Worm (Caenorhabditis elegans) whole organism, late embryonic: ENCODE data around the gene tdo-2.

Experiments
- K02D7.2 ChIP-seq: sonication (generic microtip); optimal IDR thresholded peaks from 2 replicates; lab custom pipeline; 2017; ENCODE audit warnings: mild to moderate bottlenecking, missing genetic modification characterization, missing compliant biosample characterization
- K09A11.1 ChIP-seq: sonication (generic microtip); optimal IDR thresholded peaks from 2 replicates; lab custom pipeline; 2017; ENCODE audit warnings: antibody characterized with exemption, mild to moderate bottlenecking, missing genetic modification characterization, missing compliant biosample characterization; ENCODE audit not compliant: insufficient read depth
- T23F11.4 ChIP-seq: fragments of 200-800 bp; sonication (Bioruptor generic); optimal IDR thresholded peaks from 2 replicates; lab custom pipeline; 2018; ENCODE audit warnings: mild to moderate bottlenecking, missing genetic modification characterization, missing compliant biosample characterization
- ama-1 ChIP-seq: fragments of 150-350 bp; optimal IDR thresholded peaks from 2 replicates; lab custom pipeline; 2014
- ceh-14 ChIP-seq: sonication (generic microtip); optimal IDR thresholded peaks from 2 replicates; lab custom pipeline; 2016; ENCODE audit warnings: missing genotype, missing genetic modification characterization, missing compliant biosample characterization
- ceh-18 ChIP-seq: sonication (generic microtip); optimal IDR thresholded peaks from 2 replicates; lab custom pipeline; 2016; ENCODE audit warnings: missing genetic modification characterization, missing compliant biosample characterization
- ceh-2 ChIP-seq: sonication (generic microtip); optimal IDR thresholded peaks from 2 replicates; lab custom pipeline; 2016; ENCODE audit warnings: missing genotype, missing genetic modification characterization, missing compliant biosample characterization
- ceh-30 ChIP-seq: fragments of 150-350 bp; optimal IDR thresholded peaks from 2 replicates; lab custom pipeline; 2014; ENCODE audit warnings: missing biosample characterization, missing genetic modification characterization
- ceh-34 ChIP-seq: sonication (generic microtip); optimal IDR thresholded peaks from 2 replicates; lab custom pipeline; 2016; ENCODE audit warnings: mild to moderate bottlenecking, missing genetic modification characterization, missing compliant biosample characterization
- ceh-45 ChIP-seq: fragments of 200-800 bp; sonication (Bioruptor generic); IDR thresholded peaks from 2 replicates; pipeline ENCODE4 v1.3.6; 2022; ENCODE audit warnings: missing genetic modification reagents, missing genetic modification characterization, missing compliant biosample characterization
- ceh-9 ChIP-seq: sonication (generic microtip); optimal IDR thresholded peaks from 2 replicates; lab custom pipeline; 2016; ENCODE audit warnings: mild to moderate bottlenecking, missing genetic modification characterization, inconsistent platforms, missing compliant biosample characterization
- che-1 ChIP-seq: sonication (generic microtip); optimal IDR thresholded peaks from 2 replicates; lab custom pipeline; 2016; ENCODE audit warnings: mild to moderate bottlenecking, missing genetic modification characterization, missing compliant biosample characterization
- dmd-4 ChIP-seq: sonication (generic microtip); optimal IDR thresholded peaks from 2 replicates; lab custom pipeline; 2016; ENCODE audit warnings: borderline replicate concordance, missing genetic modification characterization, missing compliant biosample characterization
- elt-4 ChIP-seq: sonication (generic microtip); optimal IDR thresholded peaks from 2 replicates; lab custom pipeline; 2016; ENCODE audit warnings: missing genetic modification characterization, missing compliant biosample characterization
- eyg-1 ChIP-seq: sonication (generic microtip); optimal IDR thresholded peaks from 2 replicates; lab custom pipeline; 2016; ENCODE audit warnings: missing genotype, missing genetic modification characterization, missing compliant biosample characterization
- fax-1 ChIP-seq: sonication (generic microtip); optimal IDR thresholded peaks from 2 replicates; lab custom pipeline; 2016; ENCODE audit warnings: missing genotype, missing genetic modification characterization, missing compliant biosample characterization
- fkh-10 ChIP-seq: fragments of 150-350 bp; optimal IDR thresholded peaks from 2 replicates; lab custom pipeline; 2014; ENCODE audit warnings: missing biosample characterization, missing genetic modification reagents, missing genetic modification characterization
- fkh-6 ChIP-seq: sonication (generic microtip); optimal IDR thresholded peaks from 2 replicates; lab custom pipeline; 2016; ENCODE audit warnings: missing genetic modification characterization, missing compliant biosample characterization
- hlh-15 ChIP-seq: sonication (generic microtip); optimal IDR thresholded peaks from 2 replicates; lab custom pipeline; 2016; ENCODE audit warnings: missing genetic modification characterization, missing compliant biosample characterization
- hlh-6 ChIP-seq: sonication (generic microtip); optimal IDR thresholded peaks from 2 replicates; lab custom pipeline; 2016; ENCODE audit warnings: missing genotype, missing genetic modification characterization, missing compliant biosample characterization
- hlh-8 ChIP-seq: sonication (generic microtip); optimal IDR thresholded peaks from 2 replicates; lab custom pipeline; 2016; ENCODE audit warnings: missing genotype, missing genetic modification characterization, missing compliant biosample characterization
- lim-6 ChIP-seq: sonication (generic microtip); optimal IDR thresholded peaks from 2 replicates; lab custom pipeline; 2016; ENCODE audit warnings: missing genetic modification characterization, missing compliant biosample characterization
- mec-3 ChIP-seq: sonication (generic microtip); optimal IDR thresholded peaks from 2 replicates; lab custom pipeline; 2016; ENCODE audit warnings: borderline replicate concordance, missing genetic modification characterization, missing compliant biosample characterization
- nhr-11 ChIP-seq: fragments of 150-350 bp; optimal IDR thresholded peaks from 2 replicates; lab custom pipeline; 2014; ENCODE audit warnings: missing biosample characterization, missing genetic modification characterization
- pag-3 ChIP-seq: sonication (generic microtip); optimal IDR thresholded peaks from 2 replicates; lab custom pipeline; 2016; ENCODE audit warnings: missing compliant biosample characterization, missing genetic modification characterization, borderline replicate concordance
- pat-9 ChIP-seq: fragments of 200-800 bp; sonication (Bioruptor generic); optimal IDR thresholded peaks from 2 replicates; lab custom pipeline; 2018; ENCODE audit warnings: mild to moderate bottlenecking, missing genetic modification characterization, moderate library complexity, missing compliant biosample characterization
- pax-1 ChIP-seq: fragments of 150-350 bp; optimal IDR thresholded peaks from 2 replicates; lab custom pipeline; 2014; ENCODE audit warnings: missing biosample characterization, missing genetic modification characterization
- ref-2 ChIP-seq: sonication (generic microtip); optimal IDR thresholded peaks from 2 replicates; lab custom pipeline; 2016; ENCODE audit warnings: missing genetic modification characterization, missing compliant biosample characterization
- rnt-1 ChIP-seq: sonication (generic microtip); optimal IDR thresholded peaks from 2 replicates; lab custom pipeline; 2016; ENCODE audit warnings: missing genetic modification characterization, missing compliant biosample characterization
- syd-9 ChIP-seq: sonication (generic microtip); optimal IDR thresholded peaks from 2 replicates; lab custom pipeline; 2016; ENCODE audit warnings: mild to moderate bottlenecking, missing genetic modification characterization, moderate library complexity, missing compliant biosample characterization
- unc-3 ChIP-seq, 2 experiments: fragments of 200-800 bp in 1 of 2; sonication (Bioruptor generic) in 1 of 2; sonication (generic microtip) in 1 of 2; conservative IDR thresholded peaks in 1 of 2; optimal IDR thresholded peaks in 1 of 2; 2 replicates each; pipeline versions ENCODE4 v1.3.6 to Lab custom; 2016 to 2022; ENCODE audit warnings: missing compliant biosample characterization in 2 of 2, missing genetic modification characterization in 2 of 2, missing genetic modification reagents in 1 of 2
- unc-42 ChIP-seq: sonication (generic microtip); optimal IDR thresholded peaks from 2 replicates; lab custom pipeline; 2016; ENCODE audit warnings: missing genotype, missing genetic modification characterization, missing compliant biosample characterization
- unc-55 ChIP-seq: sonication (generic microtip); optimal IDR thresholded peaks from 2 replicates; lab custom pipeline; 2017; ENCODE audit warnings: missing biosample characterization, missing genetic modification reagents, missing genetic modification characterization
- ztf-16 ChIP-seq: sonication (generic microtip); optimal IDR thresholded peaks from 2 replicates; lab custom pipeline; 2017; ENCODE audit warnings: missing genetic modification characterization, missing compliant biosample characterization

tdo-2 gene

ce11 chrIII:5936992-5937391, 17.2 kb upstream of the tdo-2 start, which contains the start of gene EGAP1.1:
TSS of gene EGAP1.1 (minus strand) at chrIII:5937220.
- TF ChIP-seq fkh-10, result no peak
- no peak for TF ChIP-seq ceh-18 (tag; lab: Kevin White, UChicago)
- TF ChIP-seq eyg-1 (tag; lab: Kevin White, UChicago), result no peak

ce11 chrIII:5934138-5934658, 14.4 kb upstream of the tdo-2 start:
- no peak for TF ChIP-seq ceh-34 (tag; lab: Kevin White, UChicago)
- no peak for TF ChIP-seq ztf-16 (tag; lab: Kevin White, UChicago)
- TF ChIP-seq lim-6 (tag; lab: Kevin White, UChicago), result no peak
- no peak for TF ChIP-seq ceh-30 (tag; lab: Kevin White, UChicago)
- TF ChIP-seq hlh-6, result no peak
- TF ChIP-seq mec-3 (tag; lab: Kevin White, UChicago), result no peak
- no peak for TF ChIP-seq ceh-18 (tag; lab: Kevin White, UChicago)

- TF ChIP-seq K02D7.2 (tag; lab: Kevin White, UChicago) (no peak), K09A11.1 (tag; lab: Kevin White, UChicago) (no peak), elt-4 (tag; lab: Kevin White, UChicago) (no peak), fkh-10 (no peak), ceh-18 (tag; lab: Kevin White, UChicago) (no peak), unc-3 (GFP tag; conservative IDR thresholded peaks at IDR 0.05; lab: Robert Waterston, UW) (no peak), unc-3 (tag; optimal IDR thresholded peaks at IDR 0.05; lab: Kevin White, UChicago) (no peak), ama-1 (lab: Kevin White, UChicago) (no peak), T23F11.4 (no peak), ref-2 (no peak), ceh-9 (no peak), dmd-4 (no peak), hlh-15 (no peak), fkh-6 (tag; lab: Kevin White, UChicago) (no peak), hlh-6 (no peak), unc-42 (tag; lab: Kevin White, UChicago) (no peak), pat-9 (no peak), pax-1 (tag; lab: Kevin White, UChicago) (no peak)
These were observed 13.1 kb upstream of the tdo-2 start, which contains the start of gene zmp-1 for ce11 chrIII:5932853-5933252. TSS of gene zmp-1 (minus strand) at chrIII:5932953.

- TF ChIP-seq pat-9 (peak; percentile 28), ceh-34 (tag; lab: Kevin White, UChicago) (peak; percentile 37), hlh-15 (no peak)
These were observed 11.8 kb upstream of the tdo-2 start, which contains the start of gene EGAP1.5 for ce11 chrIII:5931433-5931994. TSS of gene EGAP1.5 (plus strand) at chrIII:5931721.

- TF ChIP-seq unc-55 (GFP tag; lab: Kevin White, UChicago) (peak; percentile 26), fax-1 (tag; lab: Kevin White, UChicago) (no peak), ceh-45 (GFP tag; lab: Robert Waterston, UW) (no peak), ref-2 (no peak), hlh-8 (tag; lab: Kevin White, UChicago) (peak; percentile 25), che-1 (tag; lab: Kevin White, UChicago) (no peak), ceh-2 (no peak), hlh-6 (no peak), nhr-11 (tag; lab: Kevin White, UChicago) (no peak), ceh-14 (tag; lab: Kevin White, UChicago) (no peak), ceh-30 (tag; lab: Kevin White, UChicago) (no peak), pag-3 (no peak), syd-9 (no peak), rnt-1 (tag; lab: Kevin White, UChicago) (peak; percentile 0)
These were observed 10.9 kb upstream of the tdo-2 start for ce11 chrIII:5930659-5931058.
